Worm (Caenorhabditis elegans) whole organism, L1 larva: Measurements from ENCODE around the gene myrf-1.
A peak's percentile ranks its signal among the peaks of the same experiment; 100 is the strongest.

Experiments
- Y116A8C.19 ChIP-seq: sonication (generic microtip); optimal IDR thresholded peaks from 2 replicates; lab custom pipeline; 2016; ENCODE audit warnings: missing compliant biosample characterization, missing genetic modification characterization, borderline replicate concordance
- aha-1 ChIP-seq: fragments of 150-350 bp; optimal IDR thresholded peaks from 2 replicates; lab custom pipeline; 2014; ENCODE audit warnings: missing biosample characterization, missing genetic modification characterization
- alr-1 ChIP-seq: fragments of 200-800 bp; sonication (Bioruptor generic); optimal IDR thresholded peaks from 2 replicates; lab custom pipeline; 2018; ENCODE audit warnings: borderline replicate concordance, mild to moderate bottlenecking, missing genetic modification characterization, missing compliant biosample characterization
- ceh-88 ChIP-seq: fragments of 200-800 bp; sonication (Bioruptor generic); IDR thresholded peaks from 2 replicates; pipeline ENCODE4 v1.3.6; 2022; ENCODE audit warnings: missing genetic modification characterization, missing compliant biosample characterization
- efl-1 ChIP-seq, 4 experiments: fragments of 150-350 bp; optimal IDR thresholded peaks in 3 of 4; peaks in 1 of 4; 1 replicate in 1 of 4; 2 replicates in 3 of 4; lab custom pipeline; 2014; ENCODE audit warnings: missing biosample characterization in 2 of 4, missing genetic modification characterization in 2 of 4, missing genetic modification reagents in 2 of 4
- efl-3 ChIP-seq: fragments of 200-800 bp; sonication (Bioruptor generic); optimal IDR thresholded peaks from 2 replicates; lab custom pipeline; 2018; ENCODE audit warnings: mild to moderate bottlenecking, missing genetic modification characterization, missing compliant biosample characterization
- egl-27 ChIP-seq, 2 experiments: fragments of 150-350 bp in 1 of 2; sonication (generic microtip); optimal IDR thresholded peaks; 3 replicates each; lab custom pipeline; 2017 to 2018; ENCODE audit warnings: missing biosample characterization in 2 of 2, missing genetic modification characterization in 2 of 2, missing genetic modification reagents in 2 of 2
- elt-2 ChIP-seq: sonication (generic microtip); optimal IDR thresholded peaks from 2 replicates; lab custom pipeline; 2016; ENCODE audit warnings: missing genetic modification characterization, mild to moderate bottlenecking, inconsistent platforms, missing compliant biosample characterization, missing genetic modification reagents
- elt-3 ChIP-seq, 6 experiments: fragments of 150-350 bp in 1 of 6; sonication (generic microtip); optimal IDR thresholded peaks; 2 replicates each; lab custom pipeline; 2017 to 2018; ENCODE audit warnings: missing biosample characterization in 6 of 6, missing genetic modification characterization in 6 of 6, inconsistent platforms in 1 of 6
- ets-5 ChIP-seq: fragments of 200-800 bp; sonication (Bioruptor generic); IDR thresholded peaks from 2 replicates; pipeline ENCODE4 v1.3.6; 2022; ENCODE audit warnings: missing genetic modification characterization, missing compliant biosample characterization
- fkh-10 ChIP-seq: sonication (generic microtip); optimal IDR thresholded peaks from 2 replicates; lab custom pipeline; 2017; ENCODE audit warnings: missing biosample characterization, missing genetic modification reagents, missing genetic modification characterization
- fkh-8 ChIP-seq: sonication (generic microtip); optimal IDR thresholded peaks from 2 replicates; lab custom pipeline; 2016; ENCODE audit warnings: mild to moderate bottlenecking, missing genetic modification characterization, missing compliant biosample characterization
- grh-1 ChIP-seq: fragments of 200-800 bp; sonication (Bioruptor generic); IDR thresholded peaks from 2 replicates; pipeline ENCODE4 v1.3.6; 2022; ENCODE audit warnings: missing genetic modification reagents, missing genetic modification characterization, missing compliant biosample characterization
- hlh-17 ChIP-seq: fragments of 200-800 bp; sonication (Bioruptor generic); optimal IDR thresholded peaks from 2 replicates; lab custom pipeline; 2018; ENCODE audit warnings: missing genetic modification characterization, mild to moderate bottlenecking, missing compliant biosample characterization, moderate library complexity, borderline replicate concordance
- hlh-4 ChIP-seq: sonication (generic microtip); optimal IDR thresholded peaks from 2 replicates; lab custom pipeline; 2016; ENCODE audit warnings: mild to moderate bottlenecking, missing genetic modification characterization, missing compliant biosample characterization
- lin-13 ChIP-seq: fragments of 150-350 bp; optimal IDR thresholded peaks from 2 replicates; lab custom pipeline; 2014; ENCODE audit warnings: missing biosample characterization, missing genetic modification reagents, missing genetic modification characterization
- lin-14 ChIP-seq: fragments of 200-800 bp; sonication (Bioruptor generic); optimal IDR thresholded peaks from 2 replicates; lab custom pipeline; 2018; ENCODE audit warnings: mild to moderate bottlenecking, missing genetic modification characterization, moderate library complexity, missing compliant biosample characterization
- lin-15B ChIP-seq: fragments of 150-350 bp; sonication (generic microtip); optimal IDR thresholded peaks from 3 replicates; lab custom pipeline; 2014; ENCODE audit warnings: missing biosample characterization, missing genetic modification characterization
- lin-39 ChIP-seq: fragments of 150-350 bp; optimal IDR thresholded peaks from 2 replicates; lab custom pipeline; 2014; ENCODE audit warnings: missing biosample characterization, missing genetic modification reagents, missing genetic modification characterization
- mab-9 ChIP-seq: fragments of 200-800 bp; sonication (Bioruptor generic); IDR thresholded peaks from 2 replicates; pipeline ENCODE4 v1.3.6; 2022; ENCODE audit warnings: missing genetic modification reagents, missing genetic modification characterization, missing compliant biosample characterization
- mep-1 ChIP-seq: fragments of 150-350 bp; optimal IDR thresholded peaks from 2 replicates; lab custom pipeline; 2014; ENCODE audit warnings: missing biosample characterization, missing genetic modification characterization
- nhr-12 ChIP-seq: sonication (generic microtip); optimal IDR thresholded peaks from 2 replicates; lab custom pipeline; 2017; ENCODE audit warnings: missing biosample characterization, missing genetic modification characterization
- nhr-19 ChIP-seq: fragments of 200-800 bp; sonication (Bioruptor generic); conservative IDR thresholded peaks from 2 replicates; pipeline ENCODE4 v1.3.6; 2022; ENCODE audit warnings: missing genetic modification characterization, missing compliant biosample characterization
- nhr-237 ChIP-seq: fragments of 150-350 bp; optimal IDR thresholded peaks from 2 replicates; lab custom pipeline; 2014; ENCODE audit warnings: missing biosample characterization, missing genetic modification characterization
- nhr-71 ChIP-seq: sonication (generic microtip); optimal IDR thresholded peaks from 2 replicates; lab custom pipeline; 2016; ENCODE audit warnings: mild to moderate bottlenecking, missing genetic modification characterization, moderate library complexity, missing compliant biosample characterization
- pqm-1 ChIP-seq: sonication (generic microtip); optimal IDR thresholded peaks from 3 replicates; lab custom pipeline; 2017; ENCODE audit warnings: missing biosample characterization, missing genetic modification characterization
- rnt-1 ChIP-seq: sonication (generic microtip); optimal IDR thresholded peaks from 2 replicates; lab custom pipeline; 2016; ENCODE audit warnings: mild to moderate bottlenecking, missing genetic modification characterization, moderate library complexity, missing compliant biosample characterization
- snpc-4 ChIP-seq: fragments of 150-350 bp; optimal IDR thresholded peaks from 2 replicates; lab custom pipeline; 2014; ENCODE audit warnings: missing biosample characterization, missing genetic modification characterization
- tbx-2 ChIP-seq: sonication (generic microtip); optimal IDR thresholded peaks from 2 replicates; lab custom pipeline; 2016; ENCODE audit warnings: missing genetic modification characterization, missing compliant biosample characterization
- unc-62 ChIP-seq: fragments of 150-350 bp; optimal IDR thresholded peaks from 2 replicates; lab custom pipeline; 2014; ENCODE audit warnings: missing biosample characterization, missing genetic modification reagents, missing genetic modification characterization
- vab-15 ChIP-seq: sonication (generic microtip); optimal IDR thresholded peaks from 2 replicates; lab custom pipeline; 2017; ENCODE audit warnings: missing genotype, mild to moderate bottlenecking, missing genetic modification characterization, missing compliant biosample characterization
- zip-4 ChIP-seq: fragments of 200-800 bp; sonication (Bioruptor generic); optimal IDR thresholded peaks from 2 replicates; lab custom pipeline; 2018; ENCODE audit warnings: mild to moderate bottlenecking, missing genetic modification characterization, moderate library complexity, missing compliant biosample characterization
- ztf-11 ChIP-seq, 2 experiments: sonication (generic microtip); optimal IDR thresholded peaks; 2 replicates each; lab custom pipeline; 2016 to 2017; ENCODE audit warnings: missing genetic modification characterization in 2 of 2, missing biosample characterization in 1 of 2, missing compliant biosample characterization in 1 of 2

The myrf-1 gene

DNA sequence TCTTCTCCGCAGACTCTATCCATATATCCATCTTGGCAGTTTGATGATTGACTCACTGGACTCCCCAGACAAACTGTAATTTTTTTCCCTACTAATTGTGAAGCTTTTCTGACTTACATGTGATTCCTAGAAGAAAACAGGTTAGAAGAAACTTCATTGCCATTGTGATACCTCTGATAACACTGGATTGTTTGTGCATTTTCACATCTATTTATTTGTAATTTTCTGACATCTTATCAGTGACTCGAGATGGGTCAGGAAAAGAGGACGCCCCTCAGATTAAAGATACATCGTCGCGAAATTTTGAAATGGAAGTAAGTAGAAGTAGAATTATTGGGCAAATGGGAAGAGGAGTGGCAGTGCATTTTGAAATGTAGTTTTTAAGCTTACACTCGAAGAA lies 12.0 kb downstream of the myrf-1 start, which contains the start of gene clec-61:
TSS of gene clec-61 (minus strand) at position 209 of the 400 bp plus-strand sequence.
- peak; percentile 13 for TF ChIP-seq elt-2 (tag; lab: Kevin White, UChicago)
- TF ChIP-seq efl-1 (optimal IDR thresholded peaks at IDR 0.05; lab: Kevin White, UChicago), result no peak
- TF ChIP-seq efl-1 (GFP tag; optimal IDR thresholded peaks at IDR 0.05 in 1 of 2; lab: Kevin White, UChicago), result no peak

- TF ChIP-seq rnt-1 (tag; lab: Kevin White, UChicago) (no peak), snpc-4 (tag; lab: Kevin White, UChicago) (no peak), hlh-4 (tag; lab: Kevin White, UChicago) (no peak), lin-39 (no peak), nhr-71 (tag; lab: Kevin White, UChicago) (no peak), mab-9 (GFP tag; lab: Robert Waterston, UW) (no peak), hlh-17 (GFP tag; lab: Kevin White, UChicago) (no peak), nhr-237 (tag; lab: Kevin White, UChicago) (no peak), tbx-2 (tag; lab: Kevin White, UChicago) (no peak), aha-1 (no peak), fkh-10 (GFP tag; lab: Kevin White, UChicago) (no peak)
Measured at ce11 chrII:10486738-10487137, 15.6 kb downstream of the myrf-1 start, which contains the start of gene ZK666.15. ZK666.15 (plus strand) TSS chrII:10487038.

ce11 chrII:10485640-10486039 lies 16.7 kb downstream of the myrf-1 start:
- no peak for TF ChIP-seq efl-1 (optimal IDR thresholded peaks at IDR 0.05; lab: Kevin White, UChicago)
- TF ChIP-seq efl-1 (GFP tag; optimal IDR thresholded peaks at IDR 0.05 in 1 of 2; lab: Kevin White, UChicago), result peak in 1 of 2 experiments; percentile 86
- TF ChIP-seq ztf-11 (tag; optimal IDR thresholded peaks at IDR 0.05; lab: Kevin White, UChicago), result no peak
- TF ChIP-seq elt-2 (tag; lab: Kevin White, UChicago), result peak; percentile 46

DNA sequence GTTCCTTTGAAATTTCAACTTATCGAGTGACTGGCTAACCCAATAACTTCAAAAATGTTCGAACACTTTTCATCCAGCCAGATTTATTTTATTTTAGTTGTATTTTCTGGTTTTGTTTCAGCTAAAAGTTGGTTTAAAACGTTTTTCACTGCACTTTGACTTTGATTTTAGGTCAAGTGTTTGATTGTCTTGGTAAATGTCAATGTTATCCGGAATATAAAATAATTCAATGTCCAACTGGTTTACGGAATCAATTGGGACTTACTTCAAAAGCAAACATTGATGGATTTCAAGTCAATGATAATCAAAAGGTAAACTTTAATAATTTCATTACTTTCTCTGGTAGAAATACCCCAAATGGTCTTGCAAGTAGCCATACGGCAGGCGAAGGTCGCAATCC lies 18.5 kb downstream of the myrf-1 start:
- TF ChIP-seq grh-1 (GFP tag; lab: Robert Waterston, UW) (no peak), nhr-71 (tag; lab: Kevin White, UChicago) (no peak), tbx-2 (tag; lab: Kevin White, UChicago) (no peak), ets-5 (GFP tag; lab: Robert Waterston, UW) (no peak), alr-1 (no peak), lin-15B (tag; lab: Kevin White, UChicago) (no peak), efl-3 (GFP tag; lab: Kevin White, UChicago) (no peak), lin-14 (no peak)
- TF ChIP-seq, all 84 proteins: peak for 0

- TF ChIP-seq grh-1 (GFP tag; lab: Robert Waterston, UW) (no peak), ets-5 (GFP tag; lab: Robert Waterston, UW) (no peak), rnt-1 (tag; lab: Kevin White, UChicago) (no peak), elt-3 (tag; optimal IDR thresholded peaks at IDR 0.05; lab: Kevin White, UChicago) (no peak), lin-13 (GFP tag; lab: Kevin White, UChicago) (no peak), Y116A8C.19 (tag; lab: Kevin White, UChicago) (no peak), ceh-88 (GFP tag; lab: Robert Waterston, UW) (no peak), unc-62 (GFP tag; lab: Kevin White, UChicago) (no peak), aha-1 (no peak), fkh-8 (tag; lab: Kevin White, UChicago) (no peak), vab-15 (tag; lab: Kevin White, UChicago) (no peak), mep-1 (no peak), nhr-19 (GFP tag; lab: Robert Waterston, UW) (no peak), zip-4 (GFP tag; lab: Kevin White, UChicago) (no peak), nhr-12 (tag; lab: Kevin White, UChicago) (no peak), egl-27 (tag; optimal IDR thresholded peaks at IDR 0.05; lab: Kevin White, UChicago) (no peak), lin-14 (no peak), pqm-1 (tag; lab: Kevin White, UChicago) (no peak), efl-1 (optimal IDR thresholded peaks at IDR 0.05; lab: Kevin White, UChicago) (no peak), efl-1 (GFP tag; optimal IDR thresholded peaks at IDR 0.05 in 1 of 2; lab: Kevin White, UChicago) (no peak)
Measured at ce11 chrII:10482899-10483298, 19.4 kb downstream of the myrf-1 start.
